Fruit fly (Drosophila melanogaster): ENCODE results near the gene Rcd7.

DNA sequence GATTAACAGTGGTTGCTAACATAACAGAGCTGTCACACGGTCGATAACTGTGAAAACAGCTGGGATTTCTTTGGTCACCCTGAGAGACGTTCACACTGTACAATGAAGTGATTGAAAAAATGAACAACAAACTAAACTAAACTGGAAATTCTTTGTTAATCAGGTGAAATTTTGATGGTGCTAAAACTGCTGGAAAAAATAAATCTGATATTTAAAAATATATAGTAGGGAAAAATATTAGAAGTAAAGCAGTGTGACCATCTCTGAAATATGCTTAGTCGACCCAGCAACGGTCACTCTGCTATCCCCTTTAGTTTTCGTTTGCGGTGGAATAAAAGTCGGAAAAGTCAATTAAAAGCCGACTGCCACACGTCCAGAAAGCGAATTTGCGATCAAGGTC lies 41.1 kb downstream of the Rcd7 start, which contains the start of the genes CG9231 and CG9330:
- TF ChIP-seq CG8478 (optimal IDR thresholded peaks at IDR 0.05) (no peak), CTCF (optimal IDR thresholded peaks at IDR 0.05) (no peak)

Data from S2 (cell line).